Worm (Caenorhabditis elegans) whole organism, L3 larva: Measurements from ENCODE around the gene T06C12.14.

ENCODE experiments used
- R02D3.7 ChIP-seq: fragments of 150-350 bp; optimal IDR thresholded peaks from 2 replicates; lab custom pipeline; 2014; ENCODE audit warnings: missing biosample characterization, missing genetic modification characterization
- ZK546.5 ChIP-seq: sonication (generic microtip); optimal IDR thresholded peaks from 2 replicates; lab custom pipeline; 2017; ENCODE audit warnings: missing biosample characterization, missing genetic modification characterization
- aly-2 ChIP-seq: fragments of 150-350 bp; optimal IDR thresholded peaks from 2 replicates; lab custom pipeline; 2014; ENCODE audit warnings: missing biosample characterization, missing genetic modification characterization
- ama-1 ChIP-seq: fragments of 150-350 bp; optimal IDR thresholded peaks from 2 replicates; lab custom pipeline; 2018
- ceh-16 ChIP-seq: sonication (generic microtip); optimal IDR thresholded peaks from 2 replicates; lab custom pipeline; 2017; ENCODE audit warnings: missing biosample characterization, missing genetic modification characterization
- ceh-28 ChIP-seq: fragments of 150-350 bp; optimal IDR thresholded peaks from 2 replicates; lab custom pipeline; 2014; ENCODE audit warnings: missing biosample characterization, missing genetic modification reagents, missing genetic modification characterization
- daf-12 ChIP-seq: fragments of 150-350 bp; optimal IDR thresholded peaks from 2 replicates; lab custom pipeline; 2014; ENCODE audit warnings: missing biosample characterization, missing genetic modification reagents, missing genetic modification characterization
- egl-27 ChIP-seq: sonication (generic microtip); optimal IDR thresholded peaks from 4 replicates; lab custom pipeline; 2017; ENCODE audit warnings: missing biosample characterization, missing genetic modification reagents, missing genetic modification characterization
- egl-5 ChIP-seq: fragments of 150-350 bp; optimal IDR thresholded peaks from 2 replicates; lab custom pipeline; 2017; ENCODE audit warnings: missing biosample characterization, missing genetic modification reagents, missing genetic modification characterization, inconsistent platforms
- elt-2 ChIP-seq: sonication (generic microtip); optimal IDR thresholded peaks from 2 replicates; lab custom pipeline; 2016; ENCODE audit warnings: missing genetic modification reagents, mild to moderate bottlenecking, missing genetic modification characterization, missing compliant biosample characterization
- elt-3 ChIP-seq, 3 experiments: fragments of 150-350 bp in 1 of 3; sonication (generic microtip) in 2 of 3; optimal IDR thresholded peaks; 2 replicates in 2 of 3; 4 replicates in 1 of 3; lab custom pipeline; 2014 to 2017; ENCODE audit warnings: missing biosample characterization in 3 of 3, missing genetic modification characterization in 3 of 3
- fos-1 ChIP-seq: fragments of 150-350 bp; optimal IDR thresholded peaks from 2 replicates; lab custom pipeline; 2014; ENCODE audit warnings: missing biosample characterization, missing genetic modification characterization
- hmg-11 ChIP-seq: sonication (generic microtip); optimal IDR thresholded peaks from 2 replicates; lab custom pipeline; 2016; ENCODE audit warnings: missing genetic modification characterization, missing compliant biosample characterization
- jun-1 ChIP-seq: fragments of 150-350 bp; optimal IDR thresholded peaks from 2 replicates; lab custom pipeline; 2014; ENCODE audit warnings: missing biosample characterization, missing genetic modification reagents, missing genetic modification characterization
- lin-39 ChIP-seq: fragments of 150-350 bp; optimal IDR thresholded peaks from 2 replicates; lab custom pipeline; 2018; ENCODE audit warnings: missing biosample characterization, missing genetic modification reagents, missing genetic modification characterization
- lsy-12 ChIP-seq: sonication (generic microtip); optimal IDR thresholded peaks from 2 replicates; lab custom pipeline; 2016; ENCODE audit warnings: mild to moderate bottlenecking, missing genetic modification characterization, missing compliant biosample characterization
- nfya-1 ChIP-seq: sonication (generic microtip); optimal IDR thresholded peaks from 2 replicates; lab custom pipeline; 2017; ENCODE audit warnings: missing genetic modification characterization, mild to moderate bottlenecking, missing compliant biosample characterization, antibody characterized with exemption, moderate library complexity; ENCODE audit not compliant: insufficient read depth
- nhr-11 ChIP-seq: fragments of 150-350 bp; optimal IDR thresholded peaks from 2 replicates; lab custom pipeline; 2014; ENCODE audit warnings: missing biosample characterization, missing genetic modification characterization
- nhr-23 ChIP-seq: fragments of 150-350 bp; optimal IDR thresholded peaks from 2 replicates; lab custom pipeline; 2014; ENCODE audit warnings: missing biosample characterization, missing genetic modification reagents, missing genetic modification characterization
- nhr-237 ChIP-seq: fragments of 150-350 bp; optimal IDR thresholded peaks from 2 replicates; lab custom pipeline; 2014; ENCODE audit warnings: missing biosample characterization, missing genetic modification characterization
- nhr-25 ChIP-seq: sonication (generic microtip); optimal IDR thresholded peaks from 2 replicates; lab custom pipeline; 2017; ENCODE audit warnings: missing biosample characterization, missing genetic modification characterization
- nhr-43 ChIP-seq: sonication (generic microtip); optimal IDR thresholded peaks from 2 replicates; lab custom pipeline; 2016; ENCODE audit warnings: mild to moderate bottlenecking, missing genetic modification characterization, missing compliant biosample characterization; ENCODE audit not compliant: poor library complexity, severe bottlenecking
- nhr-77 ChIP-seq: fragments of 150-350 bp; optimal IDR thresholded peaks from 2 replicates; lab custom pipeline; 2014; ENCODE audit warnings: missing biosample characterization, missing genetic modification characterization
- pha-4 ChIP-seq: fragments of 150-350 bp; optimal IDR thresholded peaks from 2 replicates; lab custom pipeline; 2014; ENCODE audit warnings: missing biosample characterization, missing genetic modification reagents, missing genetic modification characterization
- pqm-1 ChIP-seq: fragments of 150-350 bp; optimal IDR thresholded peaks from 2 replicates; lab custom pipeline; 2017; ENCODE audit warnings: missing biosample characterization, missing genetic modification characterization, inconsistent platforms
- sea-2 ChIP-seq: fragments of 150-350 bp; sonication (generic microtip); optimal IDR thresholded peaks from 4 replicates; lab custom pipeline; 2014; ENCODE audit warnings: missing biosample characterization, missing genetic modification reagents, missing genetic modification characterization
- skn-1 ChIP-seq: fragments of 150-350 bp; optimal IDR thresholded peaks from 2 replicates; lab custom pipeline; 2014; ENCODE audit warnings: missing biosample characterization, missing genetic modification characterization
- snpc-4 ChIP-seq: fragments of 150-350 bp; optimal IDR thresholded peaks from 2 replicates; lab custom pipeline; 2014; ENCODE audit warnings: missing biosample characterization, missing genetic modification characterization
- tbx-2 ChIP-seq: sonication (generic microtip); optimal IDR thresholded peaks from 2 replicates; lab custom pipeline; 2016; ENCODE audit warnings: mild to moderate bottlenecking, missing genetic modification characterization, missing compliant biosample characterization
- unc-39 ChIP-seq: sonication (generic microtip); optimal IDR thresholded peaks from 4 replicates; lab custom pipeline; 2017; ENCODE audit warnings: missing biosample characterization, missing genetic modification characterization
- unc-62 ChIP-seq: fragments of 150-350 bp; sonication (generic microtip); optimal IDR thresholded peaks from 4 replicates; lab custom pipeline; 2014; ENCODE audit warnings: missing biosample characterization, missing genetic modification reagents, missing genetic modification characterization
- ztf-4 ChIP-seq: fragments of 150-350 bp; optimal IDR thresholded peaks from 2 replicates; lab custom pipeline; 2014; ENCODE audit warnings: missing biosample characterization, missing genetic modification characterization

The T06C12.14 gene

ce11 chrV:15900564-15900963 is 768 bp downstream of the T06C12.14 start:
- no peak for TF ChIP-seq nhr-25 (tag; lab: Kevin White, UChicago)
- no peak for TF ChIP-seq jun-1
- no peak for TF ChIP-seq sea-2 (GFP tag; lab: Kevin White, UChicago)
- TF ChIP-seq hmg-11 (tag; lab: Kevin White, UChicago), result no peak
- TF ChIP-seq nhr-237 (tag; lab: Kevin White, UChicago), result no peak
- no peak for TF ChIP-seq ceh-16
- TF ChIP-seq elt-2 (tag; lab: Kevin White, UChicago), result no peak

- TF ChIP-seq elt-2 (tag; lab: Kevin White, UChicago), result peak; percentile 27
Observed at ce11 chrV:15905530-15905929, 5.7 kb downstream of the T06C12.14 start, which contains the start of the genes F35E8.1 and F35E8.2. F35E8.1 (minus strand) TSS chrV:15905630. F35E8.2 (plus strand) TSS chrV:15905661.

- TF ChIP-seq ztf-4, result no peak
- TF ChIP-seq aly-2 (tag; lab: Kevin White, UChicago), result no peak
- TF ChIP-seq ZK546.5 (tag; lab: Kevin White, UChicago), result no peak
- no peak for TF ChIP-seq ceh-28
- TF ChIP-seq pqm-1, result no peak
- TF ChIP-seq pha-4 (tag; lab: Kevin White, UChicago), result no peak
- TF ChIP-seq nhr-77 (tag; lab: Kevin White, UChicago), result no peak
- no peak for TF ChIP-seq jun-1
- no peak for TF ChIP-seq elt-3 (tag; optimal IDR thresholded peaks at IDR 0.05; lab: Kevin White, UChicago)
- TF ChIP-seq nhr-23 (tag; lab: Kevin White, UChicago), result no peak
- TF ChIP-seq nhr-11 (tag; lab: Kevin White, UChicago), result no peak
- TF ChIP-seq ama-1 (lab: Kevin White, UChicago), result no peak
- no peak for TF ChIP-seq skn-1 (tag; lab: Kevin White, UChicago)
- TF ChIP-seq elt-2 (tag; lab: Kevin White, UChicago), result no peak
Observed at ce11 chrV:15911848-15912247, 12.1 kb downstream of the T06C12.14 start, which contains the start of gene F35E8.6. F35E8.6 (plus strand) TSS chrV:15912148.

ce11 chrV:15912677-15913076 is 12.9 kb downstream of the T06C12.14 start:
- no peak for TF ChIP-seq daf-12 (tag; lab: Kevin White, UChicago)
- TF ChIP-seq R02D3.7 (tag; lab: Kevin White, UChicago), result no peak
- no peak for TF ChIP-seq nhr-43 (tag; lab: Kevin White, UChicago)
- no peak for TF ChIP-seq snpc-4
- TF ChIP-seq egl-27 (tag; lab: Kevin White, UChicago), result no peak
- no peak for TF ChIP-seq fos-1 (tag; lab: Kevin White, UChicago)
- no peak for TF ChIP-seq tbx-2 (tag; lab: Kevin White, UChicago)
- TF ChIP-seq unc-39, result no peak
- no peak for TF ChIP-seq nfya-1
- TF ChIP-seq jun-1, result no peak

ce11 chrV:15913714-15914113 is 13.9 kb downstream of the T06C12.14 start, which contains the start of gene F35E8.7:
F35E8.7 (plus strand) TSS chrV:15914014.
- TF ChIP-seq aly-2 (tag; lab: Kevin White, UChicago), result no peak

- TF ChIP-seq R02D3.7 (tag; lab: Kevin White, UChicago) (no peak), nhr-25 (tag; lab: Kevin White, UChicago) (no peak), nhr-11 (tag; lab: Kevin White, UChicago) (no peak), unc-62 (no peak), egl-5 (no peak), nhr-77 (tag; lab: Kevin White, UChicago) (no peak), elt-2 (tag; lab: Kevin White, UChicago) (no peak), lsy-12 (tag; lab: Kevin White, UChicago) (no peak)
Observed at ce11 chrV:15914774-15915173, 15.0 kb downstream of the T06C12.14 start.

ce11 chrV:15915307-15915706 is 15.5 kb downstream of the T06C12.14 start:
- TF ChIP-seq lin-39 (tag; lab: Kevin White, UChicago) (no peak), R02D3.7 (tag; lab: Kevin White, UChicago) (no peak)
